Worm (Caenorhabditis elegans): ENCODE data around the gene mltn-5.

Gene mltn-5

DNA sequence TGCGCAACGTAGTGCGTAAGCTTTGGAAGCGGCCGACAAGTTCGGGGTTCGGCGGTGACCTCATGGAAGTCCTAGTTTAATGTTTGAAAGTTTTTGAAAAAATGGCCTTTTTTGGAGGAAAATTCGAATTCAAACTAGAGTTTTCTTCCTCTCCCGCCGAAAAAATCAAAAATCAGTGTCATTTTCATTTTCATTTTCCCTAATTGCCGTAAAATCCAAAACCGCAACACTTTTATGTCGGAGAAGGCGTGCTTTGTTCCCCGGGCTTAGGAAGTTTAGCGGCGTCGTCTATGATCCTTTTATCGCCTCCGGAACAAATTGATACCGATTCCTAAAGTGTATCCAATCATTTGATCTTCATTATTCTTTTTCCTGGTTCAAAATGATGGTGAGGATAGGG lies at the start of gene mltn-5:
TSS of gene mltn-5 (plus strand) at position 301 of the 400 bp plus-strand sequence.
- TF ChIP-seq rnt-1 (tag; optimal IDR thresholded peaks at IDR 0.05) (no peak), ces-1 (GFP tag; optimal IDR thresholded peaks at IDR 0.05) (no peak), dsc-1 (tag; optimal IDR thresholded peaks at IDR 0.05) (no peak), nhr-28 (tag; optimal IDR thresholded peaks at IDR 0.05) (no peak), blmp-1 (tag; optimal IDR thresholded peaks at IDR 0.05) (peak; percentile 1), hlh-17 (GFP tag; optimal IDR thresholded peaks at IDR 0.05; ENCODE audit: borderline replicate concordance) (no peak), mef-2 (tag; optimal IDR thresholded peaks at IDR 0.05) (no peak), nhr-90 (tag; optimal IDR thresholded peaks at IDR 0.05; ENCODE audit: poor library complexity) (no peak), sox-4 (tag; optimal IDR thresholded peaks at IDR 0.05) (no peak)

DNA sequence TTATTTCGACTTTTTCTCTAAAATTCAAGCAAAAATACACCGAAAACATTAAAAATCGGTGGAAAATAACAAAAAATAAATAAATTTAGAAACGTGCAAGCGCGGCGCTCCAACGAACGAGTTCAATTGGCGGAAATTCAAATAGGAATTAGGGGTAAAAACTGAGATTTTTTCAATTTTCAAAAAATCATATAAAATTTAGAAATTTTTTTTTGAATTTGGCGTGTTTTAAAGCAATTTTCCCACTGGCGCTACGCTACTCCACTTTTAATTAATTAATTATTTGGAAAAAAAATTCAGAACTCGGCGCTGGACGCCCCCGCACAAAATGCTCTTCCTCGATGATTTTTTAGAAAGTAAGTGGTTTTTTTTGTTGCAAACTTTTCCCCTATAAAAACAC lies 49.3 kb upstream of the mltn-5 start, which contains the start of gene ing-3:
TSS of gene ing-3 (plus strand) at position 301 of the 400 bp plus-strand sequence.
- TF ChIP-seq jun-1 (tag; optimal IDR thresholded peaks at IDR 0.05) = no peak
- TF ChIP-seq zip-4 (GFP tag; optimal IDR thresholded peaks at IDR 0.05) = no peak
- no peak for TF ChIP-seq zag-1 (tag; optimal IDR thresholded peaks at IDR 0.05)
- no peak for TF ChIP-seq isw-1 (GFP tag; IDR thresholded peaks at IDR 0.05)
- TF ChIP-seq lin-35 (GFP tag; optimal IDR thresholded peaks at IDR 0.05) = no peak
- TF ChIP-seq grh-1 (GFP tag; IDR thresholded peaks at IDR 0.05) = no peak
- TF ChIP-seq fkh-10 (GFP tag; optimal IDR thresholded peaks at IDR 0.05) = no peak
- no peak for TF ChIP-seq vab-15 (tag; optimal IDR thresholded peaks at IDR 0.05)

DNA sequence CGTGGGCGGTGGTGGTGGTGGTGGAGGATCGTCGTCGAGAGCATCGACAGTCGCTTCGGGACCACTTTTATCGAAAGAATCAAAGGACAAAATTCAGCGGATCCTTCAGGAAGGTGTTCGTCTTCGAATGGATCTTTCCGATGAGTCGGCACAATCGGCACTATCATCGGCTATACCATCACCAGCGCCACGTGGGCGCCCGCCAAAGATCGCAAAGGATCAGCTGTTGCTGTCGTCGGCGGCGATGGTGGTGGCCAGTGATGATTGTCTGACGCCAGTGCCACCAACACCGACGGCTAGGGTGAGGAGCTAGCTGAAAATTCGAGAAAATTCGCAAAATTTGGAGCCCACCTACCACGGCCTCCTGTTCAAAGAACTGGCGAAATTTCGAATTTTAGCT lies 47.0 kb upstream of the mltn-5 start:
- TF ChIP-seq efl-1 (optimal IDR thresholded peaks at IDR 0.05) (no peak), efl-1 (GFP tag; optimal IDR thresholded peaks at IDR 0.05 in 1 of 2) (peak in 1 of 2 experiments; percentile 33), unc-86 (tag; optimal IDR thresholded peaks at IDR 0.05) (no peak)

DNA sequence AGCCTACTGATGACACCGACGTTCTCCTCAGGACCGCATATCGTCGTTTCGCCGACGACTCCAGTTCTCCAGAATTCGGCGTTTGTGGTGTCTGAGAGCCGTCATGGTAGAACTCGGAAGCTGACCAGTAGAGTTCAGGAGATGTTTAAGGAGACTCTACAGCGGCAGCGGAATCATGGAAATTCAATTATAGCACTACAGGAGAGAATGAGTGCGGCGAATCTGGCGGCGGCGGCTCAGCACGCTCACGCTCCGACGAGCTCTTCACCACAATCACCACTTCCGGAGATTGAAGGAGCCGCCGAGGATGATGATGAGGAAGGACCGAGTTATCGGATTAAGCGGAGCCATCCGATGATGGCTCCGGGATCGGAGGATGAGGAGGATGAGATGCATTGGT lies 45.4 kb upstream of the mltn-5 start:
- TF ChIP-seq ceh-88 (GFP tag; IDR thresholded peaks at IDR 0.05) = no peak
- TF ChIP-seq lin-39 (tag; optimal IDR thresholded peaks at IDR 0.05) = no peak
- no peak for TF ChIP-seq pqm-1 (tag; optimal IDR thresholded peaks at IDR 0.05)
- TF ChIP-seq hlh-17 (GFP tag; optimal IDR thresholded peaks at IDR 0.05; ENCODE audit: borderline replicate concordance) = no peak
- no peak for TF ChIP-seq nhr-47 (tag; optimal IDR thresholded peaks at IDR 0.05)

DNA sequence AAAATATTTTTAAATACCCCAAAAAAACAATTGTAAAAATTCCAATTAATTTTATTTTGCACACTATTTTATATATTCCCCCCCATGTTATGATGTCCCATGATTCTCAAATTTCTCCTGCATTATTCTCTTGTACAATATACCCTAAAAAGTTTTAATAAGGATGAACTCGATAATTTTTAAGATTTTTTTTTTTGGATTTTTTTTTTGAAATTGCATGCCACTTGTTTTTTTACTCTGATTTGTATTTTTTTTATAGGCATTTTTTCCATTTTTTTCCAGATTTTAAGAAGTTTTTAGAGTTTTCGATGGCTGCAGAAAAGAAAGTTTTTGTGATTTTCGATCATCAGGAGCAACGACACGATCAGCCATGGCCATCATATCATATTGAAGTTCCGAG lies 42.6 kb upstream of the mltn-5 start, which contains the start of gene hda-10:
TSS of gene hda-10 (plus strand) at position 301 of the 400 bp plus-strand sequence.
- TF ChIP-seq nhr-47 (tag; optimal IDR thresholded peaks at IDR 0.05) (no peak), nhr-76 (tag; optimal IDR thresholded peaks at IDR 0.05) (no peak), ceh-82 (tag; optimal IDR thresholded peaks at IDR 0.05) (no peak), ceh-63 (GFP tag; optimal IDR thresholded peaks at IDR 0.05) (no peak)

DNA sequence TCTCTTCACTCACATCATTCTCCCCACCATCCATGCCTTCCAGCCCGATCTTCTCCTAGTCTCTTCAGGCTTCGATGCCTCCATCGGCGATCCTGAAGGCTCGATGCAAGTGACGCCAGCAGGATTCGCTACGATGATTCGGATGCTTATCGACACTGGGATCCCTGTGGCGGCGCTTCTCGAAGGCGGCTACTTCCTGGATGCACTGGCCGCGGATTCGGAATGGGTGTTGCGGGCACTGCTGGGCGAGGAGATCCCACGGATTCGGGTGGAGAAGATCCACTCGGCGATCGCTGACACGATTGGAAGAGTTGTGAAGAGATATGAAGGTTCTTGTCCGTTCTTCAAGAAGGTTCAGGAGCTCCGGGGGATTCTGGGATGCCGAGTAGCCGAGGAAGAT lies 38.6 kb upstream of the mltn-5 start:
- TF ChIP-seq fkh-4 (tag; optimal IDR thresholded peaks at IDR 0.05; ENCODE audit: borderline replicate concordance) = no peak
- no peak for TF ChIP-seq pqm-1 (tag; optimal IDR thresholded peaks at IDR 0.05)

DNA sequence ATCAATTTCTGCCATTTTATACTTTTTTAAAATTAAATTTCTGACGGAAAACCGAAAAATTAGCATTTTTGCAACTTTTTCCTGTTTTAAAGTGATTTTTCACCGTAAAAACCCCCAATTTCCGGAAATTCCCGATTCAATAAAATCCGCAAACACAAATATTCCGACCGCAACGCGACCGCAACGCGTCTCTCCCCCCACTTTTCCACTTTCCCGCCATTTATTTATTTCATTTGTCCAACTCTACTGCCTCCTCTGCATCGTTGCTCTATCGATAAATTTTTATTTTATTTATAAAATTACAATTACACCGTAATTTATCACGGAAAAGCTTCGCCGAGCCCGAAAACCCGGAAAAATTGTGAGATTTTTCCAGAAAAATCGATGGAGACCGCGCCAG lies 36.7 kb upstream of the mltn-5 start, which contains the start of gene mcd-1:
TSS of gene mcd-1 (plus strand) at position 267 of the 400 bp plus-strand sequence.
- TF ChIP-seq blmp-1 (tag; optimal IDR thresholded peaks at IDR 0.05) = peak; percentile 66
- TF ChIP-seq nhr-28 (tag; optimal IDR thresholded peaks at IDR 0.05) = no peak
- no peak for TF ChIP-seq sox-4 (tag; optimal IDR thresholded peaks at IDR 0.05)
- no peak for TF ChIP-seq Y116A8C.19 (tag; optimal IDR thresholded peaks at IDR 0.05; ENCODE audit: borderline replicate concordance)
- TF ChIP-seq ceh-90 (tag; optimal IDR thresholded peaks at IDR 0.05) = no peak
- TF ChIP-seq ets-5 (GFP tag; IDR thresholded peaks at IDR 0.05) = no peak
- no peak for TF ChIP-seq rnt-1 (tag; optimal IDR thresholded peaks at IDR 0.05)
- TF ChIP-seq egl-13 (tag; optimal IDR thresholded peaks at IDR 0.05) = peak; percentile 26
- TF ChIP-seq nhr-12 (tag; optimal IDR thresholded peaks at IDR 0.05) = no peak
- TF ChIP-seq ces-1 (GFP tag; optimal IDR thresholded peaks at IDR 0.05) = no peak
- peak; percentile 5 for TF ChIP-seq fos-1 (tag; optimal IDR thresholded peaks at IDR 0.05)
- no peak for TF ChIP-seq zip-4 (GFP tag; optimal IDR thresholded peaks at IDR 0.05)
- no peak for TF ChIP-seq mab-9 (GFP tag; IDR thresholded peaks at IDR 0.05)
- TF ChIP-seq efl-1 (optimal IDR thresholded peaks at IDR 0.05) = peak; percentile 80 to 98
- TF ChIP-seq efl-1 (GFP tag; optimal IDR thresholded peaks at IDR 0.05 in 1 of 2) = peak; percentile 80 to 97
- TF ChIP-seq hlh-4 (tag; optimal IDR thresholded peaks at IDR 0.05) = no peak
- TF ChIP-seq lin-35 (GFP tag; optimal IDR thresholded peaks at IDR 0.05) = peak; percentile 78 to 93
- TF ChIP-seq ama-1 (optimal IDR thresholded peaks at IDR 0.05) = no peak
- peak; percentile 66 for TF ChIP-seq fkh-8 (tag; optimal IDR thresholded peaks at IDR 0.05)
- peak in 1 of 6 experiments; percentile 6 for TF ChIP-seq elt-3 (tag; optimal IDR thresholded peaks at IDR 0.05)
- TF ChIP-seq dsc-1 (tag; optimal IDR thresholded peaks at IDR 0.05) = no peak
- peak; percentile 16 for TF ChIP-seq hpl-2 (GFP tag; optimal IDR thresholded peaks at IDR 0.05)
- peak; percentile 48 for TF ChIP-seq nhr-20 (tag; optimal IDR thresholded peaks at IDR 0.05)

Data from whole organism, L1 larva.